Worm (Caenorhabditis elegans) whole organism, L3 larva: Measurements from ENCODE around the gene irk-1.

Experiments
- ceh-9 ChIP-seq: sonication (generic microtip); optimal IDR thresholded peaks from 2 replicates; lab custom pipeline; 2018; ENCODE audit warnings: missing biosample characterization, missing genetic modification characterization
- daf-12 ChIP-seq: fragments of 150-350 bp; optimal IDR thresholded peaks from 2 replicates; lab custom pipeline; 2014; ENCODE audit warnings: missing biosample characterization, missing genetic modification reagents, missing genetic modification characterization
- egl-5 ChIP-seq: fragments of 150-350 bp; optimal IDR thresholded peaks from 2 replicates; lab custom pipeline; 2017; ENCODE audit warnings: missing biosample characterization, missing genetic modification reagents, missing genetic modification characterization, inconsistent platforms
- eor-1 ChIP-seq, 2 experiments: fragments of 150-350 bp; optimal IDR thresholded peaks; 2 replicates each; lab custom pipeline; 2014 to 2018; ENCODE audit warnings: missing biosample characterization in 2 of 2, missing genetic modification characterization in 2 of 2
- fkh-10 ChIP-seq: sonication (generic microtip); optimal IDR thresholded peaks from 2 replicates; lab custom pipeline; 2017; ENCODE audit warnings: missing biosample characterization, missing genetic modification reagents, missing genetic modification characterization
- lin-39 ChIP-seq: fragments of 150-350 bp; optimal IDR thresholded peaks from 2 replicates; lab custom pipeline; 2018; ENCODE audit warnings: missing biosample characterization, missing genetic modification reagents, missing genetic modification characterization
- nfya-1 ChIP-seq: sonication (generic microtip); optimal IDR thresholded peaks from 2 replicates; lab custom pipeline; 2017; ENCODE audit warnings: missing genetic modification characterization, mild to moderate bottlenecking, missing compliant biosample characterization, antibody characterized with exemption, moderate library complexity; ENCODE audit not compliant: insufficient read depth
- nhr-12 ChIP-seq: fragments of 150-350 bp; optimal IDR thresholded peaks from 2 replicates; lab custom pipeline; 2014; ENCODE audit warnings: missing biosample characterization, missing genetic modification characterization
- pha-4 ChIP-seq: fragments of 150-350 bp; optimal IDR thresholded peaks from 2 replicates; lab custom pipeline; 2014; ENCODE audit warnings: missing biosample characterization, missing genetic modification reagents, missing genetic modification characterization
- tbx-2 ChIP-seq: sonication (generic microtip); optimal IDR thresholded peaks from 2 replicates; lab custom pipeline; 2016; ENCODE audit warnings: mild to moderate bottlenecking, missing genetic modification characterization, missing compliant biosample characterization
- unc-62 ChIP-seq: fragments of 150-350 bp; sonication (generic microtip); optimal IDR thresholded peaks from 4 replicates; lab custom pipeline; 2014; ENCODE audit warnings: missing biosample characterization, missing genetic modification reagents, missing genetic modification characterization

DNA sequence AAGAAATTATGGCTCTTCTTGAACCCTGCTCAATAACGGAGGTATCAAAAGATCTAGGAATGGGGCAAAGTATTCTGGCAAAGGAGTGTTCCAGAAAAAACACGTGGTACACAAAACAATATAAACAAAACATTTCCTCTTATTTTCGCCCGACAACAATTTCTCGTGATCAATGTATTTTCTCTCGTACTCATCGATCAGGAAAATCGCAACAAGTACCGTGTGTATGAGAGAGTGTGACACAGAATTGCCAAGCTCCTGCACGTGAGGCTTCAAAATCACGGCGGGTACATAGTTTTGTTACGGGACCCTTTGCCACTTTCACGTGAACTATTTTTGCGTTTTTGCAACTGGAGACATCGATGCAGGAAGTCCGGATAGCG lies 36.9 kb downstream of the irk-1 start:
- TF ChIP-seq ceh-9 (tag; lab: Kevin White, UChicago) (no peak), fkh-10 (GFP tag; lab: Kevin White, UChicago) (no peak), nhr-12 (tag; lab: Kevin White, UChicago) (no peak), eor-1 (tag; optimal IDR thresholded peaks at IDR 0.05; lab: Kevin White, UChicago) (no peak), pha-4 (tag; lab: Kevin White, UChicago) (peak; percentile 81), daf-12 (tag; lab: Kevin White, UChicago) (no peak), nfya-1 (no peak), tbx-2 (tag; lab: Kevin White, UChicago) (no peak), lin-39 (tag; lab: Kevin White, UChicago) (no peak), unc-62 (no peak), egl-5 (peak; percentile 22)
